Worm (Caenorhabditis elegans) whole organism, young adult: Measurements from ENCODE around the gene C44F1.1.
A peak's percentile ranks its signal among the peaks of the same experiment; 100 is the strongest.

Experiments used
- F39B2.1 ChIP-seq: fragments of 200-800 bp; sonication (Bioruptor generic); IDR thresholded peaks from 2 replicates; pipeline ENCODE4 v1.3.6; 2022; ENCODE audit warnings: missing genetic modification reagents, missing genetic modification characterization, missing compliant biosample characterization
- cebp-2 ChIP-seq: fragments of 200-800 bp; sonication (Bioruptor generic); IDR thresholded peaks from 2 replicates; pipeline ENCODE4 v1.3.6; 2022; ENCODE audit warnings: missing genetic modification characterization, missing compliant biosample characterization
- ceh-91 ChIP-seq: fragments of 200-800 bp; sonication (Bioruptor generic); IDR thresholded peaks from 2 replicates; pipeline ENCODE4 v1.3.6; 2022; ENCODE audit warnings: missing genetic modification reagents, missing genetic modification characterization, missing compliant biosample characterization
- dpl-1 ChIP-seq: fragments of 150-350 bp; optimal IDR thresholded peaks from 2 replicates; lab custom pipeline; 2014; ENCODE audit warnings: missing biosample characterization, missing genetic modification reagents, missing genetic modification characterization
- egrh-3 ChIP-seq: fragments of 200-800 bp; sonication (Bioruptor generic); IDR thresholded peaks from 2 replicates; pipeline ENCODE4 v1.3.6; 2022; ENCODE audit warnings: missing genetic modification reagents, missing genetic modification characterization, missing compliant biosample characterization
- gei-17 ChIP-seq: fragments of 200-800 bp; sonication (Bioruptor generic); optimal IDR thresholded peaks from 2 replicates; lab custom pipeline; 2018; ENCODE audit warnings: mild to moderate bottlenecking, missing genetic modification characterization, missing compliant biosample characterization
- hlh-12 ChIP-seq: sonication (generic microtip); optimal IDR thresholded peaks from 2 replicates; lab custom pipeline; 2016; ENCODE audit warnings: missing genetic modification characterization, missing compliant biosample characterization
- mcd-1 ChIP-seq: fragments of 200-800 bp; sonication (Bioruptor generic); IDR thresholded peaks from 2 replicates; pipeline ENCODE4 v1.3.6; 2022; ENCODE audit warnings: missing genetic modification reagents, missing genetic modification characterization, missing compliant biosample characterization

C44F1.1 gene

DNA sequence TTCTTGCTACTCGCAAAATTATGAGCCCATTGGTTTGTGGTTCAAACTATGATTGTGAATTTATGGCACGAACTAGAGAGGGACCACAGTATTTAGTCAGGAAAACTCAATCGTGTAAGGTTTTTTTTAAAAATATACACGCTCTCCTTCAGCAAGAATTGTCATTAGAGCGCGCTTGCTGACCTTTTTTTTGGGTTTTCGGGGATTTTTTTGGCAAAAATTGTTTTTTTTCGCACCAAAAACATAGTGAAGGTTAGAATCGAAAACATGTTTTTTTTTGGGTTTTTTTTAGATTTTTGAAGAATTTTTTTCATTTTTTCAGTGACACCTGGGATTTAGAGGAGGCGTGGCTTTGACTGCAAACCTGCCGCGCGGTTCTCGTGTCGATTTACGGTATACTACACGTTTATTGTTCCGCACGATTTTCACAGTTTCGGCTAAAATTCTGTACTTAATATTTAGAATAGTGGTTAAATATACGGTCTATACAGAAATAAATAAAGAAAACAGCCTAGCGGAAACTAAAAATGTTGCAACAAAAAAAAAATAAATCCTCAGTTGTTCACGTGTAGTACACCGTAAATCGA, 49.2 kb downstream of the C44F1.1 start:
- TF ChIP-seq mcd-1 (GFP tag; lab: Robert Waterston, UW) (peak; percentile 51; the same call in 1 of the 2 replicates), ceh-91 (GFP tag; lab: Robert Waterston, UW) (no peak)

DNA sequence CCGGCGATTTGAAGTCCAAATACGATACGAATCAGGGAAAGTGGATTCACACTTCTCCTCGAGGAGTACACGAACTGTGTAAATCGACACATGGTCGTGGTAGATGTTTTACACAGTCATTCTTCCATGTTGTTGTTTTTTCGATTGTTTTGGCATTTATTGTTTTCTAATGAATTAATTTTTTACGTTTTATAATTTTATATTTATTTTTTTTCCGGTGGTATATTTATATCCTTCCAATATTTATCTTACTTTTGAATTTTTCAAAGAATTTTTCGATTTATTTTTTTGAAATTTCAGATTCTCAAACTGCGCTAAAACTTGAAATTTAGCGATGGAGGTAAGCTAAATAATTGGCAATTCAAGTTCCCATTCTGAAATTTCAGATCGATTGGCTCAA, 52.2 kb downstream of the C44F1.1 start, which contains the start of gene nrde-1:
Gene nrde-1, plus strand, starts transcription at position 301 of the 400 bp plus-strand sequence.
- no peak for TF ChIP-seq cebp-2 (GFP tag; lab: Robert Waterston, UW)
- TF ChIP-seq gei-17 = no peak
- no peak for TF ChIP-seq egrh-3 (GFP tag; lab: Robert Waterston, UW)
- TF ChIP-seq dpl-1 (GFP tag; lab: Kevin White, UChicago) = no peak
- no peak for TF ChIP-seq hlh-12 (tag; lab: Kevin White, UChicago)
- no peak for TF ChIP-seq F39B2.1
